Worm (Caenorhabditis elegans) whole organism, L3 larva: Measurements from ENCODE around the gene swd-2.1.

Source experiments
- ZK546.5 ChIP-seq: sonication (generic microtip); optimal IDR thresholded peaks from 2 replicates; lab custom pipeline; 2017; ENCODE audit warnings: missing biosample characterization, missing genetic modification characterization
- aly-2 ChIP-seq: fragments of 150-350 bp; optimal IDR thresholded peaks from 2 replicates; lab custom pipeline; 2014; ENCODE audit warnings: missing biosample characterization, missing genetic modification characterization
- ama-1 ChIP-seq: fragments of 150-350 bp; optimal IDR thresholded peaks from 2 replicates; lab custom pipeline; 2018
- daf-12 ChIP-seq: fragments of 150-350 bp; optimal IDR thresholded peaks from 2 replicates; lab custom pipeline; 2014; ENCODE audit warnings: missing biosample characterization, missing genetic modification reagents, missing genetic modification characterization
- egl-27 ChIP-seq: sonication (generic microtip); optimal IDR thresholded peaks from 4 replicates; lab custom pipeline; 2017; ENCODE audit warnings: missing biosample characterization, missing genetic modification reagents, missing genetic modification characterization
- egl-5 ChIP-seq: fragments of 150-350 bp; optimal IDR thresholded peaks from 2 replicates; lab custom pipeline; 2017; ENCODE audit warnings: missing biosample characterization, missing genetic modification reagents, missing genetic modification characterization, inconsistent platforms
- elt-1 ChIP-seq: fragments of 150-350 bp; optimal IDR thresholded peaks from 2 replicates; lab custom pipeline; 2014; ENCODE audit warnings: missing biosample characterization, missing genetic modification characterization
- elt-2 ChIP-seq: sonication (generic microtip); optimal IDR thresholded peaks from 2 replicates; lab custom pipeline; 2016; ENCODE audit warnings: missing genetic modification reagents, mild to moderate bottlenecking, missing genetic modification characterization, missing compliant biosample characterization
- fkh-10 ChIP-seq: sonication (generic microtip); optimal IDR thresholded peaks from 2 replicates; lab custom pipeline; 2017; ENCODE audit warnings: missing biosample characterization, missing genetic modification reagents, missing genetic modification characterization
- fkh-2 ChIP-seq: fragments of 150-350 bp; optimal IDR thresholded peaks from 2 replicates; lab custom pipeline; 2014; ENCODE audit warnings: missing biosample characterization, missing genetic modification reagents, missing genetic modification characterization
- fos-1 ChIP-seq: fragments of 150-350 bp; optimal IDR thresholded peaks from 2 replicates; lab custom pipeline; 2014; ENCODE audit warnings: missing biosample characterization, missing genetic modification characterization
- lin-15B ChIP-seq: fragments of 150-350 bp; optimal IDR thresholded peaks from 2 replicates; lab custom pipeline; 2014; ENCODE audit warnings: missing biosample characterization, missing genetic modification characterization
- lsy-12 ChIP-seq: sonication (generic microtip); optimal IDR thresholded peaks from 2 replicates; lab custom pipeline; 2016; ENCODE audit warnings: mild to moderate bottlenecking, missing genetic modification characterization, missing compliant biosample characterization
- mdl-1 ChIP-seq: fragments of 150-350 bp; optimal IDR thresholded peaks from 2 replicates; lab custom pipeline; 2014; ENCODE audit warnings: missing biosample characterization, missing genetic modification characterization
- mml-1 ChIP-seq: fragments of 150-350 bp; sonication (generic microtip); optimal IDR thresholded peaks from 3 replicates; lab custom pipeline; 2014; ENCODE audit warnings: missing biosample characterization, missing genetic modification characterization
- nfya-1 ChIP-seq: sonication (generic microtip); optimal IDR thresholded peaks from 2 replicates; lab custom pipeline; 2017; ENCODE audit warnings: missing genetic modification characterization, mild to moderate bottlenecking, missing compliant biosample characterization, antibody characterized with exemption, moderate library complexity; ENCODE audit not compliant: insufficient read depth
- nhr-12 ChIP-seq: fragments of 150-350 bp; optimal IDR thresholded peaks from 2 replicates; lab custom pipeline; 2014; ENCODE audit warnings: missing biosample characterization, missing genetic modification characterization
- nhr-23 ChIP-seq: fragments of 150-350 bp; optimal IDR thresholded peaks from 2 replicates; lab custom pipeline; 2014; ENCODE audit warnings: missing biosample characterization, missing genetic modification reagents, missing genetic modification characterization
- nhr-237 ChIP-seq: fragments of 150-350 bp; optimal IDR thresholded peaks from 2 replicates; lab custom pipeline; 2014; ENCODE audit warnings: missing biosample characterization, missing genetic modification characterization
- nhr-25 ChIP-seq: sonication (generic microtip); optimal IDR thresholded peaks from 2 replicates; lab custom pipeline; 2017; ENCODE audit warnings: missing biosample characterization, missing genetic modification characterization
- nhr-43 ChIP-seq: sonication (generic microtip); optimal IDR thresholded peaks from 2 replicates; lab custom pipeline; 2016; ENCODE audit warnings: mild to moderate bottlenecking, missing genetic modification characterization, missing compliant biosample characterization; ENCODE audit not compliant: poor library complexity, severe bottlenecking
- nhr-67 ChIP-seq: fragments of 150-350 bp; optimal IDR thresholded peaks from 2 replicates; lab custom pipeline; 2014; ENCODE audit warnings: missing biosample characterization, missing genetic modification characterization
- nhr-77 ChIP-seq: fragments of 150-350 bp; optimal IDR thresholded peaks from 2 replicates; lab custom pipeline; 2014; ENCODE audit warnings: missing biosample characterization, missing genetic modification characterization
- pha-4 ChIP-seq: fragments of 150-350 bp; optimal IDR thresholded peaks from 2 replicates; lab custom pipeline; 2014; ENCODE audit warnings: missing biosample characterization, missing genetic modification reagents, missing genetic modification characterization
- pqm-1 ChIP-seq: fragments of 150-350 bp; optimal IDR thresholded peaks from 2 replicates; lab custom pipeline; 2017; ENCODE audit warnings: missing biosample characterization, missing genetic modification characterization, inconsistent platforms
- snpc-4 ChIP-seq: fragments of 150-350 bp; optimal IDR thresholded peaks from 2 replicates; lab custom pipeline; 2014; ENCODE audit warnings: missing biosample characterization, missing genetic modification characterization
- unc-39 ChIP-seq: sonication (generic microtip); optimal IDR thresholded peaks from 4 replicates; lab custom pipeline; 2017; ENCODE audit warnings: missing biosample characterization, missing genetic modification characterization
- unc-62 ChIP-seq: fragments of 150-350 bp; sonication (generic microtip); optimal IDR thresholded peaks from 4 replicates; lab custom pipeline; 2014; ENCODE audit warnings: missing biosample characterization, missing genetic modification reagents, missing genetic modification characterization
- zag-1 ChIP-seq: fragments of 150-350 bp; optimal IDR thresholded peaks from 2 replicates; lab custom pipeline; 2014; ENCODE audit warnings: missing biosample characterization, missing genetic modification characterization
- ztf-11 ChIP-seq: fragments of 150-350 bp; optimal IDR thresholded peaks from 2 replicates; lab custom pipeline; 2014; ENCODE audit warnings: missing biosample characterization, missing genetic modification characterization
- ztf-4 ChIP-seq: fragments of 150-350 bp; optimal IDR thresholded peaks from 2 replicates; lab custom pipeline; 2014; ENCODE audit warnings: missing biosample characterization, missing genetic modification characterization

swd-2.1 gene

ce11 chrIV:7804740-7805139, 28.9 kb downstream of the swd-2.1 start, which contains the start of gene C33H5.2:
C33H5.2 (plus strand) TSS chrIV:7805040.
- TF ChIP-seq zag-1 (no peak), nhr-12 (tag; lab: Kevin White, UChicago) (no peak), nfya-1 (tag; lab: Kevin White, UChicago) (no peak), nhr-77 (tag; lab: Kevin White, UChicago) (no peak), nhr-67 (tag; lab: Kevin White, UChicago) (no peak), snpc-4 (no peak), pqm-1 (tag; lab: Kevin White, UChicago) (no peak)

ce11 chrIV:7808583-7808982, 32.8 kb downstream of the swd-2.1 start, which contains the start of gene C33H5.1:
C33H5.1 (plus strand) TSS chrIV:7808912.
- TF ChIP-seq ztf-11 (tag; lab: Kevin White, UChicago) (no peak), elt-1 (tag; lab: Kevin White, UChicago) (peak; percentile 83), snpc-4 (no peak)

- TF ChIP-seq snpc-4 (no peak), ZK546.5 (tag; lab: Kevin White, UChicago) (no peak), mdl-1 (tag; lab: Kevin White, UChicago) (no peak), pqm-1 (tag; lab: Kevin White, UChicago) (no peak), nhr-77 (tag; lab: Kevin White, UChicago) (no peak), ztf-4 (no peak), unc-62 (GFP tag; lab: Kevin White, UChicago) (no peak), fkh-2 (tag; lab: Kevin White, UChicago) (no peak)
Measured at ce11 chrIV:7812709-7813108, 36.9 kb downstream of the swd-2.1 start, which contains the start of gene zgpa-1. zgpa-1 (minus strand) TSS chrIV:7812809.

ce11 chrIV:7815683-7816183, 39.9 kb downstream of the swd-2.1 start, which contains the start of gene cdgs-1:
cdgs-1 (minus strand) TSS chrIV:7815733.
- TF ChIP-seq egl-5 (tag; lab: Kevin White, UChicago): peak; percentile 58
- TF ChIP-seq fkh-10 (GFP tag; lab: Kevin White, UChicago): peak; percentile 72
- peak; percentile 84 for TF ChIP-seq pha-4
- peak; percentile 49 for TF ChIP-seq snpc-4
- no peak for TF ChIP-seq zag-1
- no peak for TF ChIP-seq mml-1 (tag; lab: Kevin White, UChicago)
- peak; percentile 69 for TF ChIP-seq nfya-1 (tag; lab: Kevin White, UChicago)
- no peak for TF ChIP-seq fos-1 (tag; lab: Kevin White, UChicago)
- peak; percentile 55 for TF ChIP-seq fkh-2 (tag; lab: Kevin White, UChicago)
- TF ChIP-seq mdl-1 (tag; lab: Kevin White, UChicago): peak; percentile 26
- TF ChIP-seq elt-2 (tag; lab: Kevin White, UChicago): peak; percentile 27
- TF ChIP-seq pqm-1 (tag; lab: Kevin White, UChicago): peak; percentile 1

ce11 chrIV:7816402-7817102, 40.7 kb downstream of the swd-2.1 start:
- TF ChIP-seq ztf-11 (tag; lab: Kevin White, UChicago): no peak
- TF ChIP-seq lin-15B: no peak
- peak; percentile 11 for TF ChIP-seq nfya-1 (tag; lab: Kevin White, UChicago)
- TF ChIP-seq daf-12 (tag; lab: Kevin White, UChicago): no peak
- no peak for TF ChIP-seq unc-39 (tag; lab: Kevin White, UChicago)
- TF ChIP-seq snpc-4: no peak
- TF ChIP-seq nhr-43 (tag; lab: Kevin White, UChicago): peak; percentile 38
- TF ChIP-seq pha-4: peak; percentile 4
- no peak for TF ChIP-seq ZK546.5 (tag; lab: Kevin White, UChicago)
- no peak for TF ChIP-seq egl-27 (tag; lab: Kevin White, UChicago)
- no peak for TF ChIP-seq nhr-67 (tag; lab: Kevin White, UChicago)
- peak; percentile 80 for TF ChIP-seq egl-5 (tag; lab: Kevin White, UChicago)
- TF ChIP-seq ama-1 (lab: Kevin White, UChicago): no peak
- TF ChIP-seq mdl-1 (tag; lab: Kevin White, UChicago): no peak
- no peak for TF ChIP-seq nhr-23
- no peak for TF ChIP-seq nhr-25 (tag; lab: Kevin White, UChicago)
- TF ChIP-seq fos-1 (tag; lab: Kevin White, UChicago): no peak
- TF ChIP-seq aly-2: no peak
- no peak for TF ChIP-seq lsy-12 (tag; lab: Kevin White, UChicago)
- TF ChIP-seq nhr-77 (tag; lab: Kevin White, UChicago): no peak
- TF ChIP-seq pqm-1 (tag; lab: Kevin White, UChicago): no peak
- no peak for TF ChIP-seq nhr-237 (tag; lab: Kevin White, UChicago)
- no peak for TF ChIP-seq mml-1 (tag; lab: Kevin White, UChicago)
